Fruit fly (Drosophila melanogaster): ENCODE measurements around the gene CG17917.

The CG17917 gene

DNA sequence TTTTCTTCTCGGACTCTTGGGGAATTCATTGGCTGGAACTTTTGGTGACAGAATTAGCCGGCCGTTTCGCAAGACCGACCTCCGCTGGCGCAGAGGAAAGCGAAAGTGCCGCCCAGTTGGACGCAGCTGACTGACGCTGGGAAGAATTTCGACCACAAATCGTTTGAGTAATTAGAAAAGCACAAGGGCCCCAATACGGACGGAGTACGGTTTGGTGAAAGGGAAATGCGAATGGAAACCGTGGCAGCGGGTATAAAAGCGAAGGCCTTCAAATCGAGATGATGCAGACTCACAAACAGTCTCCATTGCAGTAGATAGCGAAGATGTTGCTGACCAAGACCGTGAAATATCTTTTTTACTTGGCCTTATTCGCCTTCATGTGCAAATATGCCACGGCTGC lies 36.8 kb upstream of the CG17917 start, which contains the start of gene Osi16:
Gene Osi16 (plus strand): TSS at position 301 of the 400 bp plus-strand sequence.
- peak; percentile 31 for TF ChIP-seq Blimp-1 (GFP tag; optimal IDR thresholded peaks at IDR 0.05)
- no peak for TF ChIP-seq Dfd (GFP tag; optimal IDR thresholded peaks at IDR 0.05)
- 0 out of 3 replicates have a peak, but pooled peaks have one; percentile 28 for TF ChIP-seq hb (GFP tag; IDR thresholded peaks at IDR 0.05; ENCODE audit: partially characterized antibody)

DNA sequence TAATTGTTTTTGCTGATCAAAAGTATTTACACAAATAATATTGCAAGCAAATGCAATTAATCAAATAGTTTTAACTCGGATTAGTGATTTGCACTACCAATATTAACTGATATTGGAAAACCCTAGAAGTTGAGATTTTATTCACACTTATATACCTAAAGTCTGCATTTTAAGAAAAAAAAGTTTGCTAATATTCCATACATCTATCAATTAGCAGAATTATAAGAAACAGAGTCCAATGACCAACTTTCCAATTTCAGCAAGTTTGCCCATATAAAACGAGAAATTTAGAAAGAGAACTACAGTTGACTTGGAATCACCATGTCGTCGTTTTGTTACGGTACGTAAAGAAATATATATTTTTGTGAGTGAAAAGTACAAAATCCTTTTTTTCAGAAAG lies 35.2 kb upstream of the CG17917 start, which contains the start of gene CG46026:
Gene CG46026 (plus strand): TSS at position 301 of the 400 bp plus-strand sequence.
- TF ChIP-seq tx (GFP tag; optimal IDR thresholded peaks at IDR 0.05) (no peak), CrebB (tag; optimal IDR thresholded peaks at IDR 0.05) (no peak), CG1024 (GFP tag; IDR thresholded peaks at IDR 0.05) (no peak)

- TF ChIP-seq ab (GFP tag; optimal IDR thresholded peaks at IDR 0.05) (no peak), CG7786 (GFP tag; optimal IDR thresholded peaks at IDR 0.05) (no peak), gcm2 (GFP tag; optimal IDR thresholded peaks at IDR 0.05) (no peak), D (optimal IDR thresholded peaks at IDR 0.05) (no peak), D (GFP tag; optimal IDR thresholded peaks at IDR 0.05) (no peak), CG11504 (tag; optimal IDR thresholded peaks at IDR 0.05) (no peak), lilli (GFP tag; optimal IDR thresholded peaks at IDR 0.05) (no peak), Atf6 (GFP tag; IDR thresholded peaks at IDR 0.05) (no peak), CG4360 (GFP tag; IDR thresholded peaks at IDR 0.05) (no peak), bab2 (GFP tag; optimal IDR thresholded peaks at IDR 0.05) (no peak), vfl (GFP tag; optimal IDR thresholded peaks at IDR 0.05) (no peak), ro (GFP tag; IDR thresholded peaks at IDR 0.05) (no peak), CG2199 (GFP tag; IDR thresholded peaks at IDR 0.05) (no peak), Nf-YB (GFP tag; optimal IDR thresholded peaks at IDR 0.05) (no peak)
Measured at dm6 chr3R:6309676-6310075, 32.1 kb upstream of the CG17917 start, which contains the start of gene CG31560. Gene CG31560, plus strand, starts transcription at chr3R:6309976.

dm6 chr3R:6311641-6312259 lies 30.0 kb upstream of the CG17917 start, which contains the start of gene Osi17:
Gene Osi17, plus strand, starts transcription at chr3R:6311772.
- TF ChIP-seq CG11093 (GFP tag; IDR thresholded peaks at IDR 0.05), result 0 out of 3 replicates have a peak, but pooled peaks have one; percentile 11
- no peak for TF ChIP-seq jing (GFP tag; optimal IDR thresholded peaks at IDR 0.05)
- TF ChIP-seq CG2199 (GFP tag; IDR thresholded peaks at IDR 0.05), result 0 out of 3 replicates have a peak, but pooled peaks have one; percentile 61
- no peak for TF ChIP-seq sisA (GFP tag; IDR thresholded peaks at IDR 0.05)
- no peak for TF ChIP-seq CG12769 (tag; optimal IDR thresholded peaks at IDR 0.05)
- peak; percentile 99 for TF ChIP-seq Blimp-1 (GFP tag; optimal IDR thresholded peaks at IDR 0.05)
- TF ChIP-seq Stat92E (GFP tag; optimal IDR thresholded peaks at IDR 0.05), result no peak
- peak; percentile 22 for TF ChIP-seq Jarid2 (GFP tag; optimal IDR thresholded peaks at IDR 0.05)
- TF ChIP-seq ken (GFP tag; IDR thresholded peaks at IDR 0.05), result 0 out of 3 replicates have a peak, but pooled peaks have one; percentile 26
- no peak for TF ChIP-seq CG6854 (GFP tag; optimal IDR thresholded peaks at IDR 0.05)

dm6 chr3R:6315078-6315477 lies 26.7 kb upstream of the CG17917 start:
- TF ChIP-seq CG2712 (tag; optimal IDR thresholded peaks at IDR 0.05) (no peak), Trl (optimal IDR thresholded peaks at IDR 0.05) (peak; percentile 13 to 14), Trl (GFP tag; optimal IDR thresholded peaks at IDR 0.05) (no peak), pan (optimal IDR thresholded peaks at IDR 0.05) (no peak), pan (GFP tag; optimal IDR thresholded peaks at IDR 0.05 in 1 of 2, IDR thresholded peaks at IDR 0.05 in 1 of 2) (peak in 1 of 2 experiments; percentile 31), CG9817 (tag; optimal IDR thresholded peaks at IDR 0.05) (no peak), chinmo (GFP tag; IDR thresholded peaks at IDR 0.05; ENCODE audit: partially characterized antibody) (0 out of 4 replicates have a peak, but pooled peaks have one; percentile 28), tll (GFP tag; optimal IDR thresholded peaks at IDR 0.05) (peak in 1 of 2 experiments; percentile 22), ci (GFP tag; IDR thresholded peaks at IDR 0.05) (peak; percentile 52; the same call in 2 of the 3 replicates), CG18476 (GFP tag; optimal IDR thresholded peaks at IDR 0.05) (no peak), vvl (GFP tag; IDR thresholded peaks at IDR 0.05) (peak; percentile 68), kni (GFP tag; optimal IDR thresholded peaks at IDR 0.05) (peak; percentile 5), Blimp-1 (GFP tag; optimal IDR thresholded peaks at IDR 0.05) (peak; percentile 42), Dref (GFP tag; IDR thresholded peaks at IDR 0.05) (0 out of 2 replicates have a peak, but pooled peaks have one; percentile 24), cwo (GFP tag; optimal IDR thresholded peaks at IDR 0.05) (peak; percentile 8), run (tag; optimal IDR thresholded peaks at IDR 0.05) (no peak), CG12299 (tag; optimal IDR thresholded peaks at IDR 0.05) (no peak)
